Worm (Caenorhabditis elegans): Measurements from ENCODE around the gene T10C6.6.

The T10C6.6 gene

ce11 chrV:16062788-16063187 lies 38.7 kb downstream of the T10C6.6 start, which contains the start of gene F14H3.14:
TSS of gene F14H3.14 (minus strand) at chrV:16062888.
- no peak for TF ChIP-seq nhr-23 (tag; optimal IDR thresholded peaks at IDR 0.05)
- no peak for TF ChIP-seq nhr-77 (tag; optimal IDR thresholded peaks at IDR 0.05)
- no peak for TF ChIP-seq elt-3 (tag; optimal IDR thresholded peaks at IDR 0.05)
- no peak for TF ChIP-seq lsy-2 (tag; optimal IDR thresholded peaks at IDR 0.05)
- TF ChIP-seq gmeb-1 (tag; optimal IDR thresholded peaks at IDR 0.05) = no peak
- TF ChIP-seq ztf-4 (tag; optimal IDR thresholded peaks at IDR 0.05) = no peak
- no peak for TF ChIP-seq nhr-10 (tag; optimal IDR thresholded peaks at IDR 0.05)
- no peak for TF ChIP-seq nhr-6 (tag; optimal IDR thresholded peaks at IDR 0.05)
- no peak for TF ChIP-seq nhr-12 (tag; optimal IDR thresholded peaks at IDR 0.05)
- no peak for TF ChIP-seq unc-62 (GFP tag; optimal IDR thresholded peaks at IDR 0.05)
- no peak for TF ChIP-seq dmd-4 (tag; optimal IDR thresholded peaks at IDR 0.05)
- TF ChIP-seq lin-39 (tag; optimal IDR thresholded peaks at IDR 0.05) = no peak
- TF ChIP-seq ceh-82 (tag; optimal IDR thresholded peaks at IDR 0.05) = no peak
- TF ChIP-seq nhr-25 (tag; optimal IDR thresholded peaks at IDR 0.05) = no peak
- no peak for TF ChIP-seq C34F6.9 (tag; optimal IDR thresholded peaks at IDR 0.05)
- no peak for TF ChIP-seq ama-1 (optimal IDR thresholded peaks at IDR 0.05)
- no peak for TF ChIP-seq fos-1 (tag; optimal IDR thresholded peaks at IDR 0.05)
- no peak for TF ChIP-seq unc-39 (tag; optimal IDR thresholded peaks at IDR 0.05)
- no peak for TF ChIP-seq sma-3 (GFP tag; optimal IDR thresholded peaks at IDR 0.05)

- no peak for TF ChIP-seq nhr-23 (tag; optimal IDR thresholded peaks at IDR 0.05)
- TF ChIP-seq ztf-1 (GFP tag; conservative IDR thresholded peaks at IDR 0.05) = no peak
- no peak for TF ChIP-seq nhr-12 (tag; optimal IDR thresholded peaks at IDR 0.05)
- no peak for TF ChIP-seq mab-5 (tag; optimal IDR thresholded peaks at IDR 0.05)
- TF ChIP-seq elt-3 (tag; optimal IDR thresholded peaks at IDR 0.05) = no peak
- TF ChIP-seq skn-1 (tag; optimal IDR thresholded peaks at IDR 0.05) = no peak
- TF ChIP-seq ceh-16 (tag; optimal IDR thresholded peaks at IDR 0.05) = no peak
These were observed 44.8 kb downstream of the T10C6.6 start, which contains the start of gene cyp-35D1 for ce11 chrV:16068938-16069337. TSS of gene cyp-35D1 (plus strand) at chrV:16069238.

ce11 chrV:16071167-16071566 lies 47.0 kb downstream of the T10C6.6 start, which contains the start of gene nhr-176:
TSS of gene nhr-176 (plus strand) at chrV:16071325.
- TF ChIP-seq unc-39 (tag; optimal IDR thresholded peaks at IDR 0.05) (no peak), ceh-16 (tag; optimal IDR thresholded peaks at IDR 0.05) (no peak), sma-9 (GFP tag; optimal IDR thresholded peaks at IDR 0.05) (no peak), sma-9 (tag; optimal IDR thresholded peaks at IDR 0.05) (no peak), nhr-237 (tag; optimal IDR thresholded peaks at IDR 0.05) (no peak), fos-1 (tag; optimal IDR thresholded peaks at IDR 0.05) (peak; percentile 9), R02D3.7 (tag; optimal IDR thresholded peaks at IDR 0.05) (no peak), ZK546.5 (tag; optimal IDR thresholded peaks at IDR 0.05) (no peak), unc-55 (GFP tag; optimal IDR thresholded peaks at IDR 0.05) (no peak), nhr-25 (tag; optimal IDR thresholded peaks at IDR 0.05) (no peak)

- TF ChIP-seq snpc-4 (tag; optimal IDR thresholded peaks at IDR 0.05) = no peak
- TF ChIP-seq nhr-11 (tag; optimal IDR thresholded peaks at IDR 0.05) = no peak
- no peak for TF ChIP-seq nhr-10 (tag; optimal IDR thresholded peaks at IDR 0.05)
- no peak for TF ChIP-seq nhr-237 (tag; optimal IDR thresholded peaks at IDR 0.05)
- no peak for TF ChIP-seq lin-13 (GFP tag; optimal IDR thresholded peaks at IDR 0.05)
- TF ChIP-seq dmd-4 (tag; optimal IDR thresholded peaks at IDR 0.05) = no peak
- TF ChIP-seq zag-1 (tag; optimal IDR thresholded peaks at IDR 0.05) = no peak
- TF ChIP-seq nhr-77 (tag; optimal IDR thresholded peaks at IDR 0.05) = no peak
- TF ChIP-seq nhr-12 (tag; optimal IDR thresholded peaks at IDR 0.05) = no peak
These were observed 49.7 kb downstream of the T10C6.6 start, which contains the start of gene srj-10 for ce11 chrV:16073856-16074255. TSS of gene srj-10 (minus strand) at chrV:16073956.

- peak; percentile 30 for TF ChIP-seq fos-1 (tag; optimal IDR thresholded peaks at IDR 0.05)
- no peak for TF ChIP-seq lin-11 (tag; optimal IDR thresholded peaks at IDR 0.05)
These were observed 51.2 kb downstream of the T10C6.6 start, which contains the start of the genes F14H3.12 and srj-29 for ce11 chrV:16075250-16075709. TSS of gene F14H3.12 (minus strand) at chrV:16075323. TSS of gene srj-29 (plus strand) at chrV:16075659.
